Worm (Caenorhabditis elegans) whole organism, young adult: ENCODE data around the gene abu-2.

ENCODE experiments used
- B0019.2 ChIP-seq: fragments of 200-800 bp; sonication (Bioruptor generic); conservative IDR thresholded peaks from 2 replicates; pipeline ENCODE4 v1.3.6; 2022; ENCODE audit warnings: missing genetic modification reagents, missing genetic modification characterization, missing compliant biosample characterization
- B0336.3 ChIP-seq: fragments of 200-800 bp; sonication (Bioruptor generic); IDR thresholded peaks from 2 replicates; pipeline ENCODE4 v1.3.6; 2022; ENCODE audit warnings: missing genetic modification characterization, missing compliant biosample characterization
- F39B2.1 ChIP-seq: fragments of 200-800 bp; sonication (Bioruptor generic); IDR thresholded peaks from 2 replicates; pipeline ENCODE4 v1.3.6; 2022; ENCODE audit warnings: missing genetic modification reagents, missing genetic modification characterization, missing compliant biosample characterization
- F57A8.1 ChIP-seq: fragments of 200-800 bp; sonication (Bioruptor generic); optimal IDR thresholded peaks from 2 replicates; lab custom pipeline; 2018; ENCODE audit warnings: mild to moderate bottlenecking, missing genetic modification characterization, moderate library complexity, missing compliant biosample characterization
- F57C9.4 ChIP-seq: sonication (generic microtip); optimal IDR thresholded peaks from 2 replicates; lab custom pipeline; 2017; ENCODE audit warnings: mild to moderate bottlenecking, missing genetic modification characterization, missing compliant biosample characterization
- K11D2.4 ChIP-seq: fragments of 200-800 bp; sonication (Bioruptor generic); IDR thresholded peaks from 2 replicates; pipeline ENCODE4 v1.3.6; 2022; ENCODE audit warnings: missing genetic modification reagents, missing genetic modification characterization, missing compliant biosample characterization
- Y53F4B.3 ChIP-seq: fragments of 200-800 bp; sonication (Bioruptor generic); IDR thresholded peaks from 2 replicates; pipeline ENCODE4 v1.3.6; 2022; ENCODE audit warnings: missing genetic modification reagents, missing genetic modification characterization, missing compliant biosample characterization
- ZK185.1 ChIP-seq: sonication (generic microtip); optimal IDR thresholded peaks from 2 replicates; lab custom pipeline; 2016; ENCODE audit warnings: mild to moderate bottlenecking, missing genetic modification characterization, missing compliant biosample characterization; ENCODE audit not compliant: poor library complexity, severe bottlenecking
- ama-1 ChIP-seq, 3 experiments: fragments of 150-350 bp in 1 of 3; sonication (generic microtip) in 2 of 3; optimal IDR thresholded peaks; 2 replicates each; lab custom pipeline; 2014 to 2018; ENCODE audit warnings: missing biosample characterization in 2 of 3, missing genetic modification characterization in 2 of 3, missing genetic modification reagents in 2 of 3
- cebp-1 ChIP-seq, 2 experiments: fragments of 200-800 bp in 1 of 2; sonication (Bioruptor generic) in 1 of 2; sonication (generic microtip) in 1 of 2; IDR thresholded peaks in 1 of 2; optimal IDR thresholded peaks in 1 of 2; 2 replicates each; pipeline versions ENCODE4 v1.3.6 to Lab custom; 2017 to 2022; ENCODE audit warnings: missing compliant biosample characterization in 2 of 2, missing genetic modification characterization in 2 of 2, mild to moderate bottlenecking in 1 of 2, missing genetic modification reagents in 1 of 2, moderate library complexity in 1 of 2
- ceh-100 ChIP-seq: fragments of 200-800 bp; sonication (Bioruptor generic); IDR thresholded peaks from 2 replicates; pipeline ENCODE4 v1.3.6; 2022; ENCODE audit warnings: missing genetic modification reagents, missing genetic modification characterization, missing compliant biosample characterization
- ceh-40 ChIP-seq: fragments of 200-800 bp; sonication (Bioruptor generic); IDR thresholded peaks from 2 replicates; pipeline ENCODE4 v1.3.6; 2022; ENCODE audit warnings: missing genetic modification characterization, missing compliant biosample characterization
- dox-1 ChIP-seq: fragments of 200-800 bp; sonication (Bioruptor generic); IDR thresholded peaks from 2 replicates; pipeline ENCODE4 v1.3.6; 2022; ENCODE audit warnings: missing genetic modification reagents, missing genetic modification characterization, missing compliant biosample characterization
- dpff-1 ChIP-seq: sonication (generic microtip); optimal IDR thresholded peaks from 2 replicates; lab custom pipeline; 2017; ENCODE audit warnings: mild to moderate bottlenecking, missing genetic modification characterization, missing compliant biosample characterization
- egl-18 ChIP-seq: fragments of 200-800 bp; sonication (Bioruptor generic); IDR thresholded peaks from 2 replicates; pipeline ENCODE4 v1.3.6; 2022; ENCODE audit warnings: missing genetic modification reagents, missing genetic modification characterization, missing compliant biosample characterization
- egl-44 ChIP-seq: fragments of 200-800 bp; sonication (Bioruptor generic); IDR thresholded peaks from 2 replicates; pipeline ENCODE4 v1.3.6; 2022; ENCODE audit warnings: missing genetic modification reagents, missing genetic modification characterization, missing compliant biosample characterization
- egrh-3 ChIP-seq: fragments of 200-800 bp; sonication (Bioruptor generic); IDR thresholded peaks from 2 replicates; pipeline ENCODE4 v1.3.6; 2022; ENCODE audit warnings: missing genetic modification reagents, missing genetic modification characterization, missing compliant biosample characterization
- fkh-3 ChIP-seq: sonication (generic microtip); optimal IDR thresholded peaks from 2 replicates; lab custom pipeline; 2016; ENCODE audit warnings: mild to moderate bottlenecking, missing genetic modification characterization, missing compliant biosample characterization
- him-1 ChIP-seq: sonication (generic microtip); optimal IDR thresholded peaks from 2 replicates; lab custom pipeline; 2016; ENCODE audit warnings: missing genotype, missing genetic modification reagents, missing genetic modification characterization, missing compliant biosample characterization
- hlh-26 ChIP-seq: fragments of 200-800 bp; sonication (Bioruptor generic); conservative IDR thresholded peaks from 2 replicates; pipeline ENCODE4 v1.3.6; 2022; ENCODE audit warnings: missing genetic modification reagents, missing genetic modification characterization, missing compliant biosample characterization
- hmg-1.2 ChIP-seq: fragments of 200-800 bp; sonication (Bioruptor generic); IDR thresholded peaks from 2 replicates; pipeline ENCODE4 v1.3.6; 2022; ENCODE audit warnings: missing genetic modification reagents, missing genetic modification characterization, missing compliant biosample characterization
- hmg-20 ChIP-seq: fragments of 200-800 bp; sonication (Bioruptor generic); IDR thresholded peaks from 2 replicates; pipeline ENCODE4 v1.3.6; 2022; ENCODE audit warnings: missing genetic modification reagents, missing genetic modification characterization, missing compliant biosample characterization
- lag-1 ChIP-seq: fragments of 200-800 bp; sonication (Bioruptor generic); IDR thresholded peaks from 2 replicates; pipeline ENCODE4 v1.3.6; 2022; ENCODE audit warnings: missing genetic modification reagents, missing genetic modification characterization, missing compliant biosample characterization
- lin-35 ChIP-seq, 3 experiments: fragments of 150-350 bp in 2 of 3; sonication (generic microtip) in 1 of 3; optimal IDR thresholded peaks; 2 replicates each; lab custom pipeline; 2014 to 2018; ENCODE audit warnings: missing biosample characterization in 3 of 3, missing genetic modification characterization in 3 of 3, missing genetic modification reagents in 3 of 3
- lin-40 ChIP-seq: sonication (generic microtip); optimal IDR thresholded peaks from 2 replicates; lab custom pipeline; 2016; ENCODE audit warnings: missing genetic modification characterization, mild to moderate bottlenecking, missing compliant biosample characterization, missing genotype, missing genetic modification reagents
- lin-54 ChIP-seq: fragments of 200-800 bp; sonication (Bioruptor generic); optimal IDR thresholded peaks from 2 replicates; lab custom pipeline; 2018; ENCODE audit warnings: mild to moderate bottlenecking, missing genetic modification characterization, missing compliant biosample characterization
- madf-10 ChIP-seq: sonication (generic microtip); optimal IDR thresholded peaks from 2 replicates; lab custom pipeline; 2016; ENCODE audit warnings: mild to moderate bottlenecking, missing genetic modification characterization, missing compliant biosample characterization
- mcd-1 ChIP-seq: fragments of 200-800 bp; sonication (Bioruptor generic); IDR thresholded peaks from 2 replicates; pipeline ENCODE4 v1.3.6; 2022; ENCODE audit warnings: missing genetic modification reagents, missing genetic modification characterization, missing compliant biosample characterization
- nfyb-1 ChIP-seq: fragments of 200-800 bp; sonication (Bioruptor generic); IDR thresholded peaks from 2 replicates; pipeline ENCODE4 v1.3.6; 2022; ENCODE audit warnings: missing genetic modification reagents, missing genetic modification characterization, missing compliant biosample characterization
- nhr-80 ChIP-seq: sonication (generic microtip); optimal IDR thresholded peaks from 2 replicates; lab custom pipeline; 2016; ENCODE audit warnings: missing genetic modification characterization, missing compliant biosample characterization
- pbrm-1 ChIP-seq: fragments of 200-800 bp; sonication (Bioruptor generic); IDR thresholded peaks from 2 replicates; pipeline ENCODE4 v1.3.6; 2022; ENCODE audit warnings: missing genetic modification reagents, missing genetic modification characterization, missing compliant biosample characterization
- pha-4 ChIP-seq: fragments of 150-350 bp; sonication (generic microtip); optimal IDR thresholded peaks from 2 replicates; lab custom pipeline; 2014; ENCODE audit warnings: missing biosample characterization, missing genetic modification reagents, missing genetic modification characterization
- repo-1 ChIP-seq: sonication (generic microtip); optimal IDR thresholded peaks from 2 replicates; lab custom pipeline; 2017; ENCODE audit warnings: mild to moderate bottlenecking, missing genetic modification characterization, missing compliant biosample characterization
- sdz-38 ChIP-seq: sonication (generic microtip); optimal IDR thresholded peaks from 2 replicates; lab custom pipeline; 2016; ENCODE audit warnings: missing genotype, missing genetic modification characterization, missing compliant biosample characterization
- snpc-3.4 ChIP-seq: sonication (generic microtip); optimal IDR thresholded peaks from 2 replicates; lab custom pipeline; 2017; ENCODE audit warnings: missing genetic modification characterization, mild to moderate bottlenecking, missing compliant biosample characterization, antibody characterized with exemption, moderate library complexity, missing genotype, missing genetic modification reagents
- somi-1 ChIP-seq: fragments of 200-800 bp; sonication (Bioruptor generic); optimal IDR thresholded peaks from 2 replicates; lab custom pipeline; 2018; ENCODE audit warnings: mild to moderate bottlenecking, missing genetic modification characterization, missing compliant biosample characterization
- tbx-9 ChIP-seq: sonication (generic microtip); optimal IDR thresholded peaks from 2 replicates; lab custom pipeline; 2016; ENCODE audit warnings: borderline replicate concordance, missing genetic modification characterization, inconsistent platforms, missing compliant biosample characterization
- tlf-1 ChIP-seq: fragments of 200-800 bp; sonication (Bioruptor generic); optimal IDR thresholded peaks from 2 replicates; lab custom pipeline; 2018; ENCODE audit warnings: mild to moderate bottlenecking, missing genetic modification characterization, missing compliant biosample characterization
- zfh-2 ChIP-seq: fragments of 200-800 bp; sonication (Bioruptor generic); conservative IDR thresholded peaks from 2 replicates; pipeline ENCODE4 v1.3.6; 2022; ENCODE audit warnings: missing genetic modification reagents, missing genetic modification characterization, missing compliant biosample characterization
- ztf-18 ChIP-seq: sonication (generic microtip); optimal IDR thresholded peaks from 2 replicates; lab custom pipeline; 2016; ENCODE audit warnings: missing genotype, mild to moderate bottlenecking, missing genetic modification characterization, missing compliant biosample characterization

The abu-2 gene

DNA sequence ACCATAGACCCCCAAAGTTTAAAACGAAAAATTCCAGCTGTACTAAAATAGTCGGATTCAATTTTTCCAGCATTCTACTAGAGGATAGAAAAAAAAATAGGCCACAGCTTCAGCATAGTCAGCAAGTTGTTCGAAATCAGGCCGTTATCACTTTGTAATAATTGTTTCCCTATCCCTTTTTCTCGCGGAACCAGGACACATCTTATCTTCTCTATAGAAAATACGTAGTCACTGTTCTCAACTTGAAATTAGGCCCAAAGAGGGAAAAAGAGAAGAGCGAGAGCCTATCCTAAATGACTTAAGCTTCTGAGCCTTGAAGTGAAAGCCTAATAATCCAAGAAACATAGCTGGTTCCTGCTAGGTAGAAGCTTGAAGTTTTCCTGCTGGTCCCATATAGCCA is 35.2 kb upstream of the abu-2 start:
- TF ChIP-seq hmg-1.2 (GFP tag; lab: Robert Waterston, UW) (peak; percentile 25; the same call in 1 of the 2 replicates), tbx-9 (no peak), dox-1 (GFP tag; lab: Robert Waterston, UW) (0 out of 2 replicates have a peak, but pooled peaks have one; percentile 16), hmg-20 (GFP tag; lab: Robert Waterston, UW) (0 out of 2 replicates have a peak, but pooled peaks have one; percentile 36), B0336.3 (GFP tag; lab: Robert Waterston, UW) (peak; percentile 36; the same call in 1 of the 2 replicates), Y53F4B.3 (no peak), ceh-100 (GFP tag; lab: Robert Waterston, UW) (no peak), nfyb-1 (peak; percentile 62; the same call in 1 of the 2 replicates), K11D2.4 (peak; percentile 26; the same call in 1 of the 2 replicates), ZK185.1 (tag; lab: Kevin White, UChicago) (peak; percentile 44), lin-40 (tag; lab: Kevin White, UChicago) (peak; percentile 22), tlf-1 (GFP tag; lab: Kevin White, UChicago) (peak; percentile 33), repo-1 (tag; lab: Kevin White, UChicago) (peak; percentile 17), ama-1 (optimal IDR thresholded peaks at IDR 0.05; lab: Kevin White, UChicago) (peak; percentile 76), ama-1 (GFP tag; optimal IDR thresholded peaks at IDR 0.05; lab: Kevin White, UChicago) (no peak), fkh-3 (tag; lab: Kevin White, UChicago) (no peak), lin-54 (peak; percentile 13), pbrm-1 (peak; percentile 31; the same call in 1 of the 2 replicates), madf-10 (tag; lab: Kevin White, UChicago) (peak; percentile 25), him-1 (tag; lab: Kevin White, UChicago) (no peak), lag-1 (0 out of 2 replicates have a peak, but pooled peaks have one; percentile 11)

DNA sequence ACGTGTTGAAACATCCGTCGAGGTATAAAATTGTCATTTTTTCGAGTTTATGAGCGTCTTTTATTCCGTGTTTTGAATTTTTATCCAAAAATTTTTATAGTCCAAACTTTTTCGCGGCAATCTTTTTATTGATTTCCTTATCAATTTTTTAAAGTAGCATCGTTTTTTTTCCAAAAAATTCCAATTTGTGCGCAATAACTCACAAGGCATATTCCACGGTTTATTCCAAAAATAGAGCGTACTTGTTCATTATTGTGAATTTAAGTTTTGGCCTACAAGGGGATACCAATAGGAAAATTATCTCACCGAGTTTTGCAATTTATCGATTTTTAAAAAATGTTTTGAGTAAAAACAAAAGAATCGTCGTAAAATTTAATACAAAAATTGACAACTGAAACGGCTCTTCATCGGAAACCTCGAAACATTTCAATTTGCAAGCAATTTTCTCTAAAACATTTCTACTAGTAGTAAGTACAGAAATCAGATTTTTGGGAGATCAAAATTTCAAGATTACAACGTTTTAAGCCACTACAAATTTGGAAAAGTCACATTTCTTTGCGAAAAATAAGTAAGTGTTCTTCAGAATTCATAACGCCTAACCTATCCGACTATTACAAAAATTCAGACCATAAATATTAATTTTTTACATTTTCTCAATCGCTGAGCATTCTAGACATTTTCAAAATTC is 33.2 kb upstream of the abu-2 start:
- TF ChIP-seq lin-35 (GFP tag; optimal IDR thresholded peaks at IDR 0.05; lab: Kevin White, UChicago) (peak in 1 of 3 experiments; percentile 53), cebp-1 (GFP tag; IDR thresholded peaks at IDR 0.05; lab: Robert Waterston, UW) (no peak), cebp-1 (tag; optimal IDR thresholded peaks at IDR 0.05; lab: Kevin White, UChicago) (no peak), hmg-1.2 (GFP tag; lab: Robert Waterston, UW) (0 out of 2 replicates have a peak, but pooled peaks have one; percentile 9), lin-40 (tag; lab: Kevin White, UChicago) (peak; percentile 41), hlh-26 (no peak)

DNA sequence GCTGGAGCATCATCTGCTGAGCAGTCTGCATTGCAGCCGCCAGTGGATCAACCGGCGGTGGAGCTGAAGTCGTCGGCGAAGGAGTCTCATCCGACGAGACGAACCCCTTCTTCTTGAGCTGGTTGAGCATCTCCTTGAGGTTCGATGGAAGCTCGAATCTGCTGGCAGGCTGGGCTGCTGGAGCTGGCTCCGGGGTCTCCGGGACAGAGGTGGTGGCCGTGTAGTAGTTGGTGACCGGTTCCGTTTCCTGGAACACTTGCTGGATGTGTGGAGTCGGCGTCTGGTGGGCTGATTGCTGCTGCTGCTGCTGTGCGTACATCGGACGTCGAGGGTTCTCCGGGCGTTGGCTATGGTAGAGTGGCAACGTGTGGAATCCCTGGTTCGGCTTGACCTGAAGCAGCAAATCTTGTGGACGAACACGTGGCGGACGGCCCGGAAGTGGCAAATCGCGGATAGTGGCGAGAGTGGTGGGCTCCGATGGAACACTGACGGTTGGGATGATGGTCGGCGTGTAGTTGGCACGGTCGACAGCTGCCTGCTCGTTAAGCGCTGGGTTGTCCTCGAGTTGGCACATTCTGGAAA is 31.2 kb upstream of the abu-2 start:
- TF ChIP-seq ztf-18 (tag; lab: Kevin White, UChicago): no peak
- peak; percentile 79 for TF ChIP-seq zfh-2 (GFP tag; lab: Robert Waterston, UW)
- peak; percentile 79; the same call in 1 of the 2 replicates for TF ChIP-seq egrh-3 (GFP tag; lab: Robert Waterston, UW)

DNA sequence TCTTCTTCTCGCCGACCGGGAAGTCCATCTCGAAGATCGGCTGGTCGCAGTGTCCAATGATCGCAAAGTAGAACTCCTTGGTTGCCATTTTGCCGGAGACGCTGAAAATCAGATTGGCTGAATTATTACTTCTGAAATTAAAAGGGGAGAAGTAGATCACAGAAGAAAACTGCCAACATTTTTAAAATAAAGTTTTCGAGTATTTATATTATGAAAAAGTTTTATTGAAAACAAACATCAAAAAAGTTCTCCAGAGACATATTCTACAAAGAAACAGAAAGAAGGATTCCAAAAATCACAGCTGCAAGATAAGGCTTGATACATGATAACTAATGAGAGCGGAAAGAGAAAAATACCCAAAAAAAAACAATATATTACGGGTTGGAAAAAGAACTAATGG is 29.7 kb upstream of the abu-2 start, which contains the start of gene sedl-1:
sedl-1 (minus strand) TSS at position 101 of the 400 bp plus-strand sequence.
- no peak for TF ChIP-seq sdz-38 (tag; lab: Kevin White, UChicago)
- TF ChIP-seq mcd-1 (GFP tag; lab: Robert Waterston, UW): no peak
- no peak for TF ChIP-seq hmg-1.2 (GFP tag; lab: Robert Waterston, UW)
- no peak for TF ChIP-seq egl-18 (GFP tag; lab: Robert Waterston, UW)
- no peak for TF ChIP-seq nhr-80 (tag; lab: Kevin White, UChicago)
- TF ChIP-seq ceh-40 (GFP tag; lab: Robert Waterston, UW): no peak
- TF ChIP-seq F39B2.1 (GFP tag; lab: Robert Waterston, UW): no peak
- no peak for TF ChIP-seq egl-44 (GFP tag; lab: Robert Waterston, UW)
- no peak for TF ChIP-seq pha-4 (tag; lab: Kevin White, UChicago)
- no peak for TF ChIP-seq repo-1 (tag; lab: Kevin White, UChicago)
- no peak for TF ChIP-seq lin-54
- no peak for TF ChIP-seq snpc-3.4 (tag; lab: Kevin White, UChicago)
- no peak for TF ChIP-seq nfyb-1
- TF ChIP-seq B0019.2 (GFP tag; lab: Robert Waterston, UW): no peak
- no peak for TF ChIP-seq somi-1 (GFP tag; lab: Kevin White, UChicago)
- TF ChIP-seq dpff-1 (tag; lab: Kevin White, UChicago): no peak
- no peak for TF ChIP-seq fkh-3 (tag; lab: Kevin White, UChicago)
- no peak for TF ChIP-seq F57A8.1 (GFP tag; lab: Kevin White, UChicago)
- TF ChIP-seq F57C9.4 (tag; lab: Kevin White, UChicago): no peak
